Fruit fly (Drosophila melanogaster): ENCODE data around the gene CG4596.

CG4596 gene

dm6 chr3R:10842422-10842821 lies 30.4 kb upstream of the CG4596 start:
- TF ChIP-seq CG14711 (tag; optimal IDR thresholded peaks at IDR 0.05), result no peak
- TF ChIP-seq ovo (GFP tag; optimal IDR thresholded peaks at IDR 0.05), result no peak
- no peak for TF ChIP-seq CG5204 (GFP tag; optimal IDR thresholded peaks at IDR 0.05)
- no peak for TF ChIP-seq CG33017 (tag; optimal IDR thresholded peaks at IDR 0.05)
- no peak for TF ChIP-seq CG1620 (GFP tag; optimal IDR thresholded peaks at IDR 0.05)
- TF ChIP-seq CG7101 (tag; optimal IDR thresholded peaks at IDR 0.05), result no peak
- no peak for TF ChIP-seq Clk (GFP tag; optimal IDR thresholded peaks at IDR 0.05)
- TF ChIP-seq tj (GFP tag; optimal IDR thresholded peaks at IDR 0.05), result no peak
- TF ChIP-seq CG7045 (GFP tag; optimal IDR thresholded peaks at IDR 0.05), result no peak
- no peak for TF ChIP-seq toe (GFP tag; optimal IDR thresholded peaks at IDR 0.05)
- TF ChIP-seq cnc (optimal IDR thresholded peaks at IDR 0.05), result no peak
- no peak for TF ChIP-seq Hr96 (GFP tag; optimal IDR thresholded peaks at IDR 0.05)
- no peak for TF ChIP-seq Crg-1 (GFP tag; optimal IDR thresholded peaks at IDR 0.05)
- no peak for TF ChIP-seq cic (GFP tag; optimal IDR thresholded peaks at IDR 0.05)
- no peak for TF ChIP-seq CG12768 (GFP tag; optimal IDR thresholded peaks at IDR 0.05)
- no peak for TF ChIP-seq kay (GFP tag; ENCODE audit: borderline replicate concordance)
- TF ChIP-seq pad (GFP tag; optimal IDR thresholded peaks at IDR 0.05), result no peak

- TF ChIP-seq pad (GFP tag; optimal IDR thresholded peaks at IDR 0.05), result peak; percentile 37
- peak; percentile 80 for TF ChIP-seq CG7101 (tag; optimal IDR thresholded peaks at IDR 0.05)
- TF ChIP-seq CG12768 (GFP tag; optimal IDR thresholded peaks at IDR 0.05), result peak; percentile 78
- TF ChIP-seq tj (GFP tag; optimal IDR thresholded peaks at IDR 0.05), result peak; percentile 47
- peak; percentile 40 for TF ChIP-seq Hr96 (GFP tag; optimal IDR thresholded peaks at IDR 0.05)
- peak; percentile 66 for TF ChIP-seq CG5204 (GFP tag; optimal IDR thresholded peaks at IDR 0.05)
- no peak for TF ChIP-seq Crg-1 (GFP tag; optimal IDR thresholded peaks at IDR 0.05)
- peak; percentile 50 for TF ChIP-seq toe (GFP tag; optimal IDR thresholded peaks at IDR 0.05)
- peak; percentile 82 for TF ChIP-seq bab1 (GFP tag; optimal IDR thresholded peaks at IDR 0.05)
- TF ChIP-seq CG7045 (GFP tag; optimal IDR thresholded peaks at IDR 0.05), result peak; percentile 87
- TF ChIP-seq kay (GFP tag; ENCODE audit: borderline replicate concordance), result peak; percentile 79
- no peak for TF ChIP-seq ovo (GFP tag; optimal IDR thresholded peaks at IDR 0.05)
- TF ChIP-seq Clk (GFP tag; optimal IDR thresholded peaks at IDR 0.05), result peak; percentile 11
- TF ChIP-seq CG1620 (GFP tag; optimal IDR thresholded peaks at IDR 0.05), result no peak
- peak; percentile 81 for TF ChIP-seq CG14711 (tag; optimal IDR thresholded peaks at IDR 0.05)
- TF ChIP-seq CG33017 (tag; optimal IDR thresholded peaks at IDR 0.05), result peak; percentile 77
- TF ChIP-seq cic (GFP tag; optimal IDR thresholded peaks at IDR 0.05), result no peak
- no peak for TF ChIP-seq cnc (optimal IDR thresholded peaks at IDR 0.05)
- TF ChIP-seq Mnt (GFP tag; optimal IDR thresholded peaks at IDR 0.05), result no peak
- peak; percentile 63 for TF ChIP-seq CG11617 (GFP tag; optimal IDR thresholded peaks at IDR 0.05)
Observed at dm6 chr3R:10849515-10849973, 23.3 kb upstream of the CG4596 start, which contains the start of gene CG42394. Gene CG42394, plus strand, starts transcription at chr3R:10849825.

- TF ChIP-seq CG33017 (tag; optimal IDR thresholded peaks at IDR 0.05) (no peak), CG12768 (GFP tag; optimal IDR thresholded peaks at IDR 0.05) (no peak), pad (GFP tag; optimal IDR thresholded peaks at IDR 0.05) (no peak), Mnt (GFP tag; optimal IDR thresholded peaks at IDR 0.05) (no peak), tj (GFP tag; optimal IDR thresholded peaks at IDR 0.05) (no peak), cic (GFP tag; optimal IDR thresholded peaks at IDR 0.05) (no peak), CG1620 (GFP tag; optimal IDR thresholded peaks at IDR 0.05) (no peak), kay (GFP tag; ENCODE audit: borderline replicate concordance) (no peak), CG11617 (GFP tag; optimal IDR thresholded peaks at IDR 0.05) (no peak), Crg-1 (GFP tag; optimal IDR thresholded peaks at IDR 0.05) (no peak), CG5204 (GFP tag; optimal IDR thresholded peaks at IDR 0.05) (no peak), ovo (GFP tag; optimal IDR thresholded peaks at IDR 0.05) (no peak), Clk (GFP tag; optimal IDR thresholded peaks at IDR 0.05) (no peak), Hr96 (GFP tag; optimal IDR thresholded peaks at IDR 0.05) (no peak), bab1 (GFP tag; optimal IDR thresholded peaks at IDR 0.05) (no peak)
Observed at dm6 chr3R:10850636-10851035, 22.2 kb upstream of the CG4596 start.

DNA sequence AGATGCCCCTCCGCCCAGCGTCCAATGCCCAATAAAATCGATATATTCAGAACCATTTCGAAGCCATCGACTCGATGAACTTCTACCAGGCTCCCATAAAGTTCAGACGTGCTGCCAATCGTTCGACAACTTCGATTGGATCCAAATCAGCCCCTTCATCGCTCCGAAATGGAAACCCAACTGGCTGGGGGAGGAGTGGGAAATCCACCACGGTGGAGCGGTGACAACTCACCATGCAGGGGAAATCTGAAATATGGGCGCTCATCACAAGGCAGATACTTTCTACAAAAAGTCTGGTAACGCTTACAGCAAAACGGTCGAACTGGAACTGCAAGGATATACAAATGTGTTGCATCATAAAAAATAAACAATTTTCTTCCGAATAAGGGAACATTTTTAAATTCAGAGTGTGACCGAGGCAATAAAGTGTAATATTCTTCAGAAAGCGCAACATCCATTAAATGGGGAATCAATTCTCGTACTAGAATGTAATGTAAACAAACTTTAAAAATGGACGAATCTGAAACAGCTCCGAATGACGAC lies 20.5 kb upstream of the CG4596 start, which contains the start of gene CG4565:
Gene CG4565, plus strand, starts transcription at position 493 of the 543 bp plus-strand sequence.
- peak; percentile 100 for TF ChIP-seq pad (GFP tag; optimal IDR thresholded peaks at IDR 0.05)
- no peak for TF ChIP-seq Clk (GFP tag; optimal IDR thresholded peaks at IDR 0.05)

DNA sequence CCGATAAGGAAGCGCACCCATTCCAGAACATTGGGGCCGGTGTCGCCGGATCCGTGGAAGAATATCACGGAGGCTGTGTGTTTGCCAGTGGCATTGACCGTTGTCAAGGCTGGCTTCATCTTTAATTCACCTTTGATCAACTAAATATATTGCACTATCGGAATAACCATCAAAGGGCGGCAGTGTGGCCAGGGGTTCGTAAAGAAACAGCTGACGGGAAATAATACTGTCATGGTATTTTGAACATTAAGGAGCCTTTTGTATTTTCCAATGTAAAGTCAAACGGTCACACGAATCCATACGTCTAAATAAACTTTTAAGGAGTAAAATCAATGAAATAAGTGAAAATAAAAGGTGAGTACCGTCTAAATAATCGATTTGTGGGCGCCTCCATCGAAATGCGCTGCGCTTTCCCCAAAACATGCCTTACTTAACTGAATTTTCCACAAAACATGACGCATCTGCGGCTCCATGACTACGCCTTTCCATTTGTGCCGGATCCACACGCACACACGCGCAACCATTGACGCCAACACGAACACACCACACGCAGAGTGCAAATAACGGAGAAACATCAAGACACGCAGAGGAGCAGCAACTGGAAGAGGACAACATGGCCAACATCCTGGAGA lies 18.5 kb upstream of the CG4596 start, which contains the start of the genes CG6567 and CG4511:
Gene CG6567, minus strand, starts transcription at position 209 of the 632 bp plus-strand sequence.
Gene CG4511, plus strand, starts transcription at position 259 of the 632 bp plus-strand sequence.
- TF ChIP-seq Crg-1 (GFP tag; optimal IDR thresholded peaks at IDR 0.05) (no peak), CG33017 (tag; optimal IDR thresholded peaks at IDR 0.05) (no peak), ovo (GFP tag; optimal IDR thresholded peaks at IDR 0.05) (no peak), CG7101 (tag; optimal IDR thresholded peaks at IDR 0.05) (peak; percentile 5), cnc (optimal IDR thresholded peaks at IDR 0.05) (peak in 1 of 2 experiments; percentile 43), Hr96 (GFP tag; optimal IDR thresholded peaks at IDR 0.05) (no peak), Clk (GFP tag; optimal IDR thresholded peaks at IDR 0.05) (no peak), CG14711 (tag; optimal IDR thresholded peaks at IDR 0.05) (no peak), bab1 (GFP tag; optimal IDR thresholded peaks at IDR 0.05) (peak; percentile 7), cic (GFP tag; optimal IDR thresholded peaks at IDR 0.05) (peak; percentile 17), pad (GFP tag; optimal IDR thresholded peaks at IDR 0.05) (peak; percentile 83), kay (GFP tag; ENCODE audit: borderline replicate concordance) (no peak), CG12768 (GFP tag; optimal IDR thresholded peaks at IDR 0.05) (peak; percentile 74), CG11617 (GFP tag; optimal IDR thresholded peaks at IDR 0.05) (peak; percentile 51), tj (GFP tag; optimal IDR thresholded peaks at IDR 0.05) (peak; percentile 28), CG1620 (GFP tag; optimal IDR thresholded peaks at IDR 0.05) (no peak), CG5204 (GFP tag; optimal IDR thresholded peaks at IDR 0.05) (no peak), Mnt (GFP tag; optimal IDR thresholded peaks at IDR 0.05) (peak; percentile 29)

All from whole organism, adult.